Worm (Caenorhabditis elegans): ENCODE measurements around the gene acr-23.

The acr-23 gene

ce11 chrV:3686292-3686691 lies 26.9 kb upstream of the acr-23 start:
- no peak for TF ChIP-seq arid-1 (GFP tag; conservative IDR thresholded peaks at IDR 0.05)
- TF ChIP-seq Y105C5A.15 (GFP tag; IDR thresholded peaks at IDR 0.05) = no peak
- no peak for TF ChIP-seq lin-15B (tag; optimal IDR thresholded peaks at IDR 0.05)
- no peak for TF ChIP-seq nhr-237 (tag; optimal IDR thresholded peaks at IDR 0.05)
- no peak for TF ChIP-seq nhr-25 (tag; optimal IDR thresholded peaks at IDR 0.05; ENCODE audit: borderline replicate concordance, insufficient read depth)
- TF ChIP-seq lin-1 (GFP tag; IDR thresholded peaks at IDR 0.05) = no peak
- no peak for TF ChIP-seq nhr-111 (GFP tag; optimal IDR thresholded peaks at IDR 0.05)

- TF ChIP-seq ztf-7 (tag; optimal IDR thresholded peaks at IDR 0.05) = no peak
- no peak for TF ChIP-seq tag-97 (GFP tag; IDR thresholded peaks at IDR 0.05)
- peak; percentile 83; the same call in 1 of the 2 replicates for TF ChIP-seq pha-4 (GFP tag; IDR thresholded peaks at IDR 0.05)
- TF ChIP-seq pha-4 (tag; optimal IDR thresholded peaks at IDR 0.05) = no peak
- TF ChIP-seq lin-38 (GFP tag; IDR thresholded peaks at IDR 0.05) = peak; percentile 72
- TF ChIP-seq nhr-102 (tag; optimal IDR thresholded peaks at IDR 0.05) = no peak
- TF ChIP-seq nhr-111 (GFP tag; optimal IDR thresholded peaks at IDR 0.05) = peak; percentile 8
- no peak for TF ChIP-seq nhr-11 (tag; optimal IDR thresholded peaks at IDR 0.05)
- no peak for TF ChIP-seq ceh-82 (tag; optimal IDR thresholded peaks at IDR 0.05)
- no peak for TF ChIP-seq F49E8.2 (tag; optimal IDR thresholded peaks at IDR 0.05; ENCODE audit: borderline replicate concordance)
- peak; percentile 40; the same call in 1 of the 2 replicates for TF ChIP-seq mdt-29 (GFP tag; IDR thresholded peaks at IDR 0.05)
- no peak for TF ChIP-seq ces-1 (GFP tag; optimal IDR thresholded peaks at IDR 0.05)
- TF ChIP-seq unc-62 (GFP tag; optimal IDR thresholded peaks at IDR 0.05 in 1 of 2) = peak in 1 of 2 experiments; percentile 34
- no peak for TF ChIP-seq unc-62 (tag; optimal IDR thresholded peaks at IDR 0.05)
- no peak for TF ChIP-seq daf-12 (tag; optimal IDR thresholded peaks at IDR 0.05)
- peak in 1 of 2 experiments; percentile 15 for TF ChIP-seq hif-1 (tag; optimal IDR thresholded peaks at IDR 0.05)
- TF ChIP-seq lin-1 (GFP tag; IDR thresholded peaks at IDR 0.05) = no peak
- TF ChIP-seq ceh-32 (tag; optimal IDR thresholded peaks at IDR 0.05; ENCODE audit: poor library complexity) = no peak
- TF ChIP-seq aly-2 (tag; optimal IDR thresholded peaks at IDR 0.05) = no peak
- no peak for TF ChIP-seq spr-1 (tag; optimal IDR thresholded peaks at IDR 0.05)
- TF ChIP-seq zip-11 (GFP tag; IDR thresholded peaks at IDR 0.05) = no peak
- no peak for TF ChIP-seq T20F7.1 (GFP tag; optimal IDR thresholded peaks at IDR 0.05)
- no peak for TF ChIP-seq mes-2 (tag; optimal IDR thresholded peaks at IDR 0.05; ENCODE audit: poor library complexity, severe bottlenecking)
- TF ChIP-seq Y75B8A.6 (GFP tag; IDR thresholded peaks at IDR 0.05) = 0 out of 2 replicates have a peak, but pooled peaks have one; percentile 60
- TF ChIP-seq hlh-11 (tag; optimal IDR thresholded peaks at IDR 0.05) = peak; percentile 66
- no peak for TF ChIP-seq lin-29 (GFP tag; IDR thresholded peaks at IDR 0.05)
- TF ChIP-seq zfp-3 (GFP tag; conservative IDR thresholded peaks at IDR 0.05) = peak; percentile 36
- TF ChIP-seq lin-15B (tag; optimal IDR thresholded peaks at IDR 0.05) = no peak
- TF ChIP-seq arid-1 (GFP tag; conservative IDR thresholded peaks at IDR 0.05) = peak; percentile 49; the same call in 1 of the 2 replicates
- no peak for TF ChIP-seq daf-8 (GFP tag; IDR thresholded peaks at IDR 0.05)
- no peak for TF ChIP-seq nhr-10 (tag; optimal IDR thresholded peaks at IDR 0.05)
- peak; percentile 25; the same call in 1 of the 2 replicates for TF ChIP-seq dmd-6 (GFP tag; IDR thresholded peaks at IDR 0.05)
- TF ChIP-seq fkh-10 (GFP tag; optimal IDR thresholded peaks at IDR 0.05) = no peak
- no peak for TF ChIP-seq ceh-44 (GFP tag; IDR thresholded peaks at IDR 0.05)
- TF ChIP-seq F26F4.8 (GFP tag; conservative IDR thresholded peaks at IDR 0.05) = peak; percentile 82
- TF ChIP-seq sdz-12 (GFP tag; optimal IDR thresholded peaks at IDR 0.05) = no peak
- no peak for TF ChIP-seq nhr-237 (tag; optimal IDR thresholded peaks at IDR 0.05)
- TF ChIP-seq saeg-2 (GFP tag; IDR thresholded peaks at IDR 0.05) = no peak
- TF ChIP-seq ama-1 (optimal IDR thresholded peaks at IDR 0.05) = no peak
- TF ChIP-seq nhr-77 (tag; optimal IDR thresholded peaks at IDR 0.05) = no peak
- peak; percentile 76 for TF ChIP-seq tra-1 (GFP tag; IDR thresholded peaks at IDR 0.05)
- no peak for TF ChIP-seq dpl-1 (GFP tag; optimal IDR thresholded peaks at IDR 0.05)
- no peak for TF ChIP-seq Y5F2A.4 (GFP tag; optimal IDR thresholded peaks at IDR 0.05)
- 0 out of 2 replicates have a peak, but pooled peaks have one; percentile 65 for TF ChIP-seq egl-43 (GFP tag; IDR thresholded peaks at IDR 0.05)
- peak; percentile 16; the same call in 1 of the 2 replicates for TF ChIP-seq set-16 (GFP tag; IDR thresholded peaks at IDR 0.05)
- TF ChIP-seq nhr-42 (GFP tag; IDR thresholded peaks at IDR 0.05) = no peak
- no peak for TF ChIP-seq lsy-2 (tag; optimal IDR thresholded peaks at IDR 0.05)
Observed at ce11 chrV:3685790-3686208, 26.4 kb upstream of the acr-23 start, which contains the start of gene W08A12.2. TSS of gene W08A12.2 (minus strand) at chrV:3685892.

Data from whole organism, L4 larva.